Fruit fly (Drosophila melanogaster) whole organism, embryonic: ENCODE results near the gene CG11409.

ENCODE experiments used
- ATbp ChIP-seq: fragments of 200-800 bp; sonication (Bioruptor generic); optimal IDR thresholded peaks from 2 replicates; lab custom pipeline; 2017; ENCODE audit warnings: missing biosample characterization, mild to moderate bottlenecking, missing genetic modification characterization, missing genetic modification reagents
- Adf1 ChIP-seq: fragments of 200-800 bp; sonication (Bioruptor generic); IDR thresholded peaks from 2 replicates; pipeline ENCODE4 v1.3.6; 2022; ENCODE audit warnings: missing biosample characterization, missing genetic modification characterization
- Aef1 ChIP-seq: fragments of 200-800 bp; sonication (Bioruptor generic); IDR thresholded peaks from 3 replicates; pipeline ENCODE4 v1.3.6; 2022; ENCODE audit warnings: missing biosample characterization, missing genetic modification characterization
- CG10543 ChIP-seq: fragments of 200-800 bp; sonication (Bioruptor generic); optimal IDR thresholded peaks from 3 replicates; lab custom pipeline; 2017; ENCODE audit warnings: missing biosample characterization, mild to moderate bottlenecking, missing genetic modification characterization, moderate library complexity
- CG15073 ChIP-seq: fragments of 200-800 bp; sonication (Bioruptor generic); optimal IDR thresholded peaks from 2 replicates; lab custom pipeline; 2016; ENCODE audit warnings: missing biosample characterization, missing genetic modification characterization
- CG1602 ChIP-seq: fragments of 200-800 bp; sonication (Bioruptor generic); optimal IDR thresholded peaks from 3 replicates; lab custom pipeline; 2016; ENCODE audit warnings: missing biosample characterization, missing genetic modification characterization
- CG17385 ChIP-seq: fragments of 200-800 bp; sonication (Bioruptor generic); optimal IDR thresholded peaks from 3 replicates; lab custom pipeline; 2018; ENCODE audit warnings: missing biosample characterization, mild to moderate bottlenecking, missing genetic modification characterization
- CG1832 ChIP-seq: fragments of 200-800 bp; sonication (Bioruptor generic); optimal IDR thresholded peaks from 2 replicates; lab custom pipeline; 2017; ENCODE audit warnings: missing biosample characterization, mild to moderate bottlenecking, missing genetic modification characterization, inconsistent platforms
- CG31365 ChIP-seq: fragments of 200-800 bp; sonication (Bioruptor generic); optimal IDR thresholded peaks from 2 replicates; lab custom pipeline; 2018; ENCODE audit warnings: missing biosample characterization, mild to moderate bottlenecking, missing genetic modification characterization
- CG3281 ChIP-seq: fragments of 200-800 bp; sonication (Bioruptor generic); optimal IDR thresholded peaks from 3 replicates; lab custom pipeline; 2017; ENCODE audit warnings: missing biosample characterization, mild to moderate bottlenecking, missing genetic modification characterization
- CG3847 ChIP-seq: fragments of 200-800 bp; sonication (Bioruptor generic); IDR thresholded peaks from 2 replicates; pipeline ENCODE4 v1.3.6; 2022; ENCODE audit warnings: missing biosample characterization, missing genetic modification characterization
- CG4360 ChIP-seq: fragments of 200-800 bp; sonication (Bioruptor generic); IDR thresholded peaks from 2 replicates; pipeline ENCODE4 v1.3.6; 2022; ENCODE audit warnings: missing biosample characterization, missing genetic modification characterization
- CG6254 ChIP-seq: fragments of 200-800 bp; sonication (Bioruptor generic); optimal IDR thresholded peaks from 3 replicates; lab custom pipeline; 2017; ENCODE audit warnings: mild to moderate bottlenecking, missing biosample characterization, missing genetic modification reagents, missing genetic modification characterization
- CG7987 ChIP-seq: fragments of 200-800 bp; sonication (Bioruptor generic); optimal IDR thresholded peaks from 2 replicates; lab custom pipeline; 2018; ENCODE audit warnings: missing biosample characterization, mild to moderate bottlenecking, missing genetic modification characterization, moderate library complexity
- Deaf1 ChIP-seq: fragments of 200-800 bp; optimal IDR thresholded peaks from 3 replicates; lab custom pipeline; 2019; ENCODE audit warnings: missing biosample characterization, mild to moderate bottlenecking, missing genetic modification characterization, moderate library complexity
- Doc3 ChIP-seq: fragments of 200-800 bp; sonication (Bioruptor generic); IDR thresholded peaks from 3 replicates; pipeline ENCODE4 v1.3.6; 2022; ENCODE audit warnings: missing biosample characterization, missing genetic modification characterization; ENCODE audit not compliant: partially characterized antibody
- Eip74EF ChIP-seq, 2 experiments: fragments of 200-800 bp in 1 of 2; fragments of >200 bp in 1 of 2; sonication (Bioruptor generic) in 1 of 2; optimal IDR thresholded peaks; 2 replicates each; lab custom pipeline; 2017 to 2019; ENCODE audit warnings: missing biosample characterization in 2 of 2, missing genetic modification characterization in 2 of 2, mild to moderate bottlenecking in 1 of 2, moderate library complexity in 1 of 2
- Ets65A ChIP-seq: fragments of 200-800 bp; sonication (Bioruptor generic); peaks from one replicate; lab custom pipeline; 2016; ENCODE audit warnings: missing biosample characterization, missing genetic modification characterization
- Lpt ChIP-seq: fragments of >200 bp; optimal IDR thresholded peaks from 2 replicates; lab custom pipeline; 2018; ENCODE audit warnings: missing biosample characterization, missing genetic modification characterization
- Mad ChIP-seq: fragments of 200-800 bp; sonication (Bioruptor generic); optimal IDR thresholded peaks from 2 replicates; lab custom pipeline; 2016; ENCODE audit warnings: missing biosample characterization, missing genetic modification characterization
- Myb ChIP-seq: fragments of 200-800 bp; sonication (Bioruptor generic); optimal IDR thresholded peaks from 2 replicates; lab custom pipeline; 2016; ENCODE audit warnings: missing biosample characterization, missing genetic modification characterization
- PHDP ChIP-seq: fragments of 200-800 bp; sonication (Bioruptor generic); optimal IDR thresholded peaks from 3 replicates; lab custom pipeline; 2018; ENCODE audit warnings: missing biosample characterization, mild to moderate bottlenecking, missing genetic modification characterization, moderate library complexity
- Ssrp ChIP-seq: fragments of 200-800 bp; sonication (Bioruptor generic); optimal IDR thresholded peaks from 2 replicates; lab custom pipeline; 2018; ENCODE audit warnings: missing biosample characterization, mild to moderate bottlenecking, missing genetic modification characterization, moderate library complexity
- Trl ChIP-seq, 3 experiments: fragments of >200 bp in 2 of 3; fragments of 200-800 bp in 1 of 3; sonication (Bioruptor generic) in 1 of 3; optimal IDR thresholded peaks; 2 replicates in 1 of 3; 3 replicates in 2 of 3; lab custom pipeline; 2016 to 2017; ENCODE audit warnings: missing biosample characterization in 1 of 3, missing genetic modification characterization in 1 of 3
- cg ChIP-seq: fragments of 200-800 bp; sonication (Bioruptor generic); optimal IDR thresholded peaks from 3 replicates; lab custom pipeline; 2019; ENCODE audit warnings: missing biosample characterization, mild to moderate bottlenecking, missing genetic modification characterization, moderate library complexity
- chinmo ChIP-seq: fragments of 200-800 bp; sonication (Bioruptor generic); IDR thresholded peaks from 4 replicates; pipeline ENCODE4 v1.3.6; 2022; ENCODE audit warnings: missing biosample characterization, missing genetic modification characterization; ENCODE audit not compliant: partially characterized antibody
- ci ChIP-seq: fragments of 200-800 bp; sonication (Bioruptor generic); IDR thresholded peaks from 3 replicates; pipeline ENCODE4 v1.3.6; 2022; ENCODE audit warnings: missing biosample characterization, missing genetic modification characterization
- crol ChIP-seq: fragments of 200-800 bp; sonication (Bioruptor generic); IDR thresholded peaks from 2 replicates; pipeline ENCODE4 v1.3.6; 2022; ENCODE audit warnings: missing biosample characterization, missing genetic modification characterization
- dati ChIP-seq: fragments of 200-800 bp; sonication (Bioruptor generic); IDR thresholded peaks from 2 replicates; pipeline ENCODE4 v1.3.6; 2022; ENCODE audit warnings: missing biosample characterization, missing genetic modification characterization
- grau ChIP-seq: fragments of 200-800 bp; optimal IDR thresholded peaks from 3 replicates; lab custom pipeline; 2019; ENCODE audit warnings: missing biosample characterization, mild to moderate bottlenecking, missing genetic modification characterization, moderate library complexity
- hkb ChIP-seq, 2 experiments: fragments of 200-800 bp in 1 of 2; fragments of >200 bp in 1 of 2; sonication (Bioruptor generic) in 1 of 2; IDR thresholded peaks in 1 of 2; optimal IDR thresholded peaks in 1 of 2; 2 replicates each; pipeline versions ENCODE4 v1.3.6 to Lab custom; 2017 to 2022; ENCODE audit warnings: missing biosample characterization in 1 of 2, missing genetic modification characterization in 1 of 2
- inv ChIP-seq: fragments of 200-800 bp; sonication (Bioruptor generic); IDR thresholded peaks from 2 replicates; pipeline ENCODE4 v1.3.6; 2022; ENCODE audit warnings: missing biosample characterization, missing genetic modification characterization; ENCODE audit not compliant: partially characterized antibody
- kni ChIP-seq: fragments of 200-800 bp; sonication (Bioruptor generic); optimal IDR thresholded peaks from 3 replicates; lab custom pipeline; 2017; ENCODE audit warnings: mild to moderate bottlenecking, missing biosample characterization, missing genetic modification reagents, missing genetic modification characterization
- lab ChIP-seq: fragments of 200-800 bp; sonication (Bioruptor generic); optimal IDR thresholded peaks from 3 replicates; lab custom pipeline; 2017; ENCODE audit warnings: missing biosample characterization, missing genetic modification characterization, mild to moderate bottlenecking, moderate library complexity, missing genetic modification reagents
- mirr ChIP-seq: fragments of 200-800 bp; sonication (Bioruptor generic); optimal IDR thresholded peaks from 3 replicates; lab custom pipeline; 2018; ENCODE audit warnings: missing biosample characterization, mild to moderate bottlenecking, missing genetic modification characterization
- nerfin-1 ChIP-seq: fragments of 200-800 bp; sonication (Bioruptor generic); optimal IDR thresholded peaks from 3 replicates; lab custom pipeline; 2019; ENCODE audit warnings: missing biosample characterization, mild to moderate bottlenecking, missing genetic modification characterization, moderate library complexity
- nom ChIP-seq: fragments of 200-800 bp; sonication (Bioruptor generic); optimal IDR thresholded peaks from 2 replicates; lab custom pipeline; 2017; ENCODE audit warnings: missing biosample characterization, missing genetic modification characterization, mild to moderate bottlenecking, moderate library complexity, missing genetic modification reagents
- otp ChIP-seq: fragments of 200-800 bp; sonication (Bioruptor generic); IDR thresholded peaks from 3 replicates; pipeline ENCODE4, ENCODE4 v1.3.6; 2022; ENCODE audit warnings: missing biosample characterization, missing genetic modification characterization
- pros ChIP-seq: fragments of 200-800 bp; sonication (Bioruptor generic); optimal IDR thresholded peaks from 3 replicates; lab custom pipeline; 2019; ENCODE audit warnings: missing biosample characterization, mild to moderate bottlenecking, missing genetic modification characterization, moderate library complexity
- psq ChIP-seq: fragments of 200-800 bp; sonication (Bioruptor generic); optimal IDR thresholded peaks from 2 replicates; lab custom pipeline; 2017; ENCODE audit warnings: missing biosample characterization, missing genetic modification characterization
- row ChIP-seq: fragments of 200-800 bp; sonication (Bioruptor generic); IDR thresholded peaks from 3 replicates; pipeline ENCODE4 v1.3.6; 2022; ENCODE audit warnings: missing biosample characterization, missing genetic modification characterization
- scrt ChIP-seq: fragments of 200-800 bp; sonication (Bioruptor generic); optimal IDR thresholded peaks from 2 replicates; lab custom pipeline; 2018; ENCODE audit warnings: missing biosample characterization, mild to moderate bottlenecking, missing genetic modification characterization, moderate library complexity
- sens ChIP-seq: fragments of 200-800 bp; sonication (Bioruptor generic); peaks from one replicate; lab custom pipeline; 2016; ENCODE audit warnings: missing biosample characterization, missing genetic modification characterization
- sug ChIP-seq: fragments of 200-800 bp; optimal IDR thresholded peaks from 2 replicates; lab custom pipeline; 2019; ENCODE audit warnings: missing biosample characterization, mild to moderate bottlenecking, missing genetic modification characterization, moderate library complexity
- tgo ChIP-seq: fragments of 200-800 bp; sonication (Bioruptor generic); IDR thresholded peaks from 3 replicates; pipeline ENCODE4 v1.3.6; 2022; ENCODE audit warnings: missing biosample characterization, missing genetic modification characterization
- z ChIP-seq: fragments of 200-800 bp; sonication (Bioruptor generic); IDR thresholded peaks from 3 replicates; pipeline ENCODE4 v1.3.6; 2022; ENCODE audit warnings: missing biosample characterization, missing genetic modification characterization

Gene CG11409

DNA sequence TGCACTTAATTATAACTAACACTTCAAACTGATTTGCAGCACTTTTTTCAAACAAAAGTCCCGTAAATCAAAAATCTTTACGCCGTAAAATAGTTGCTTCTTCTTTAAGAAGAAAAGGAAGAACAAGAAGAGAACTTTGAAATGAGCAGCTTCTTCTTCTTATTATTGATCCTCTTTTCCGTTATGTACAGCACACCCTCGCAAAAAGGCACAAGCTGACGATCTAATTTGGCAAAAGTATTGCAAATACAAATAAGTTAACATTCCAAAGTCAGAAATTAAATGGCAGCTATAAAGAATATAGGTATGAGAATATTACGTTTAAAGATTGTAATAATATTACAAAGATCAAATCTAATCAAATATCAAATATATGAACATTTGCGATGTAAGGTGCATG lies at the start of gene CG11409:
Gene CG11409, minus strand, starts transcription at position 60 of the 400 bp plus-strand sequence.
- TF ChIP-seq sens (GFP tag; lab: Kevin White, UChicago) (peak; percentile 57), CG31365 (tag; lab: Kevin White, UChicago) (no peak), grau (tag; lab: Kevin White, UChicago) (peak; percentile 59), Myb (GFP tag; lab: Kevin White, UChicago) (peak; percentile 41), mirr (GFP tag; lab: Kevin White, UChicago) (no peak), hkb (optimal IDR thresholded peaks at IDR 0.05; lab: Kevin White, UChicago) (no peak), hkb (GFP tag; IDR thresholded peaks at IDR 0.05; lab: Robert Waterston, UW) (no peak), CG17385 (GFP tag; lab: Kevin White, UChicago) (peak; percentile 82), inv (no peak)

DNA sequence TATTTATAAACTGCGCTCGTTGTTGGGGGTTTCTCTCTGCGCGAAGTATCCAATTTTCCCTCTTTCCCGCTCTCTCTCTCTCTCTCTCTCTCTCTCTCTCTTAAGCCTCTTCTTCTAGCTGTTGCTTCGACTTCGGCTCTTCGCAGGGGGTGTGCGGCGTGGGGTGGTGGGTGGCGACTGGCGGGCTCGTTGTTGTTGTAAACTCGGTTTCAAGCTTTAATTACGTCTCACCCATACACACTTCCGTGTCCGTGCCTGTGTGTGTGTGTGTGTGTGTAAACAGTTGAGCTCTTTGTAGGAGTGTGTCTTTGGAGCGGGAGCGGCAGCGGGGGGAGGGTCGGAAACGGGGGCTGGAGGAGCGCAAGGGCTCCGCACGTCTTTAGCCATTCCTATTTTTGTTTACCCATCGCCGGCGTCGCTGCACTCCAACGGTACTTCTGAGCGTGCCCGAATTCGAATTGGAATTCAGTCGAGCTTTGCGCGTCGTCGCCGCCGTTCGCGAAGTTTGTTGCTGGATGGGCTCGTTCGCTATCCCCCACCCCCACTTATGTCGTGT lies 46.8 kb upstream of the CG11409 start:
- peak; percentile 8 for TF ChIP-seq PHDP (tag; lab: Kevin White, UChicago)
- TF ChIP-seq CG3847: no peak
- TF ChIP-seq CG17385 (GFP tag; lab: Kevin White, UChicago): peak; percentile 73
- peak; percentile 58 for TF ChIP-seq ci
- TF ChIP-seq ATbp (GFP tag; lab: Kevin White, UChicago): peak; percentile 11
- TF ChIP-seq hkb (optimal IDR thresholded peaks at IDR 0.05; lab: Kevin White, UChicago): no peak
- no peak for TF ChIP-seq hkb (GFP tag; IDR thresholded peaks at IDR 0.05; lab: Robert Waterston, UW)
- TF ChIP-seq Deaf1: peak; percentile 79
- TF ChIP-seq Lpt (GFP tag; lab: Kevin White, UChicago): peak; percentile 70
- TF ChIP-seq Eip74EF (GFP tag; optimal IDR thresholded peaks at IDR 0.05; lab: Kevin White, UChicago): peak in 1 of 2 experiments; percentile 55
- peak; percentile 65 for TF ChIP-seq CG10543 (GFP tag; lab: Kevin White, UChicago)
- TF ChIP-seq crol: peak; percentile 95
- no peak for TF ChIP-seq CG3281 (GFP tag; lab: Kevin White, UChicago)
- peak; percentile 38; the same call in 1 of the 3 replicates for TF ChIP-seq Aef1 (GFP tag; lab: Robert Waterston, UW)
- TF ChIP-seq psq: no peak
- peak; percentile 81 to 86 for TF ChIP-seq Trl (optimal IDR thresholded peaks at IDR 0.05; lab: Kevin White, UChicago)
- TF ChIP-seq Trl (GFP tag; optimal IDR thresholded peaks at IDR 0.05; lab: Kevin White, UChicago): no peak
- peak; percentile 27 for TF ChIP-seq lab (GFP tag; lab: Kevin White, UChicago)
- peak; percentile 51 for TF ChIP-seq Adf1 (GFP tag; lab: Robert Waterston, UW)
- peak; percentile 5 for TF ChIP-seq nerfin-1
- TF ChIP-seq Mad (GFP tag; lab: Kevin White, UChicago): no peak
- peak; percentile 75 for TF ChIP-seq pros (GFP tag; lab: Kevin White, UChicago)
- peak; percentile 43 for TF ChIP-seq CG1832 (GFP tag; lab: Kevin White, UChicago)
- peak; percentile 73 for TF ChIP-seq scrt
- peak; percentile 8 for TF ChIP-seq Ets65A
- no peak for TF ChIP-seq CG1602 (GFP tag; lab: Kevin White, UChicago)
- peak; percentile 78 for TF ChIP-seq cg (GFP tag; lab: Kevin White, UChicago)
- TF ChIP-seq CG7987 (GFP tag; lab: Kevin White, UChicago): no peak
- peak; percentile 36; the same call in 1 of the 3 replicates for TF ChIP-seq Doc3 (GFP tag; lab: Robert Waterston, UW)
- 0 out of 3 replicates have a peak, but pooled peaks have one; percentile 19 for TF ChIP-seq otp (GFP tag; lab: Robert Waterston, UW)
- TF ChIP-seq CG15073 (GFP tag; lab: Kevin White, UChicago): no peak
- peak; percentile 86 for TF ChIP-seq sug (tag; lab: Kevin White, UChicago)
- TF ChIP-seq dati (GFP tag; lab: Robert Waterston, UW): no peak
- TF ChIP-seq row (GFP tag; lab: Robert Waterston, UW): no peak
- peak; percentile 3 for TF ChIP-seq CG6254 (GFP tag; lab: Kevin White, UChicago)
- no peak for TF ChIP-seq Ssrp
- TF ChIP-seq chinmo (GFP tag; lab: Robert Waterston, UW): 0 out of 4 replicates have a peak, but pooled peaks have one; percentile 30
- peak; percentile 52 for TF ChIP-seq kni (GFP tag; lab: Kevin White, UChicago)
- TF ChIP-seq tgo (GFP tag; lab: Robert Waterston, UW): no peak
- peak; percentile 78 for TF ChIP-seq CG4360 (GFP tag; lab: Robert Waterston, UW)
- TF ChIP-seq nom (GFP tag; lab: Kevin White, UChicago): peak; percentile 48
- peak; percentile 67 for TF ChIP-seq z (GFP tag; lab: Robert Waterston, UW)
